Worm (Caenorhabditis elegans): ENCODE measurements around the gene sri-27.

ce11 chrV:1760682-1761081 lies 35.2 kb downstream of the sri-27 start, which contains the start of gene clec-205:
- TF ChIP-seq lin-13 (tag; optimal IDR thresholded peaks at IDR 0.05), result no peak
- no peak for TF ChIP-seq snpc-4 (tag; optimal IDR thresholded peaks at IDR 0.05)
- no peak for TF ChIP-seq lin-32 (GFP tag; optimal IDR thresholded peaks at IDR 0.05)
- no peak for TF ChIP-seq nhr-237 (tag; optimal IDR thresholded peaks at IDR 0.05)
- no peak for TF ChIP-seq elt-3 (tag; optimal IDR thresholded peaks at IDR 0.05)
- TF ChIP-seq ces-1 (GFP tag; optimal IDR thresholded peaks at IDR 0.05), result no peak
- no peak for TF ChIP-seq ztf-11 (tag; optimal IDR thresholded peaks at IDR 0.05)
- TF ChIP-seq mep-1 (tag; optimal IDR thresholded peaks at IDR 0.05), result no peak
- TF ChIP-seq nhr-76 (tag; optimal IDR thresholded peaks at IDR 0.05), result no peak
- TF ChIP-seq ceh-43 (GFP tag; optimal IDR thresholded peaks at IDR 0.05), result no peak
- TF ChIP-seq mab-5 (tag; optimal IDR thresholded peaks at IDR 0.05), result no peak
- no peak for TF ChIP-seq unc-39 (tag; optimal IDR thresholded peaks at IDR 0.05)
